Worm (Caenorhabditis elegans) whole organism, dauer: ENCODE results near the gene C49H3.16.

ENCODE experiments used
- unc-62 ChIP-seq: sonication (generic microtip); optimal IDR thresholded peaks from 2 replicates; lab custom pipeline; 2017; ENCODE audit warnings: missing biosample characterization, missing genetic modification reagents, missing genetic modification characterization

The C49H3.16 gene

DNA sequence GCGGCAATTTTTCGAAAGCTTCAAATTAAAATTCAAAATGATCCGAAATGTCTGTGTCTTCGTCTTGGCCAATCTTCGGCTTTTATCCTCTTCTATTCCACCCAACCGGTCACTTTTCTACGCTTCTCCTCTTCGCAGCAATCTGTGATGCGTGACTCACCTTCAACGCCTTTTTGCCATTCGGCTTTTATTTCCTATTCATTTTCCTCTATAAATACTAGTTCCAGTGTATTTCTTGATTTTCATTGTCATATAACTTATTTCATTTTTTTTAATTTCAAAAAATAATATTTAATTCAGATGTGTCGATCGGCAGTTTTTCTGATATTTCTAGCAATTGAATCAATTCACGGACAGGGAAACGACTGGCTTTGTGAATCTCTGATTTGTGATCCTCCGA, at the start of gene C49H3.16:
Gene C49H3.16 (plus strand): TSS at position 301 of the 400 bp plus-strand sequence.
- TF ChIP-seq unc-62 (GFP tag; lab: Kevin White, UChicago), result no peak

DNA sequence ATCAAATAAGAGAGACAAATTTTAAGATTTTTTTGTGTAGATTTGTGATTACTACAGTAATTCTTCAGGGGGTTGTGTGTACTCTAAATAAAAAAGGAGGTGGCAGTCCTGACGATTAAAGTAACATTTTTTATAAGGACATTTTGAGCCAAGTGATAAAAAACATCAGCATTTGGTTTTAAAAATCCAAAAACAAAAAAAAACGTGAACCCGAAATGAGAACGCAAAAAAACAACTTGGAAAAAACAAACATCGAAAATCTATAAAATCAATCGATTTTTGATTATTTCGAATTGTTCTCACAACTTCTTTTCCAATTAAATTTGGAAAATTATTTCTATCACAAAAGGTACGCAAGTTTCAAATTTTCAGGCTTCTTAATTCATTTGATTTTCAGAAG, 49.8 kb upstream of the C49H3.16 start, which contains the start of gene T06C10.3:
Gene T06C10.3 (plus strand): TSS at position 301 of the 400 bp plus-strand sequence.
- TF ChIP-seq unc-62 (GFP tag; lab: Kevin White, UChicago), result no peak

DNA sequence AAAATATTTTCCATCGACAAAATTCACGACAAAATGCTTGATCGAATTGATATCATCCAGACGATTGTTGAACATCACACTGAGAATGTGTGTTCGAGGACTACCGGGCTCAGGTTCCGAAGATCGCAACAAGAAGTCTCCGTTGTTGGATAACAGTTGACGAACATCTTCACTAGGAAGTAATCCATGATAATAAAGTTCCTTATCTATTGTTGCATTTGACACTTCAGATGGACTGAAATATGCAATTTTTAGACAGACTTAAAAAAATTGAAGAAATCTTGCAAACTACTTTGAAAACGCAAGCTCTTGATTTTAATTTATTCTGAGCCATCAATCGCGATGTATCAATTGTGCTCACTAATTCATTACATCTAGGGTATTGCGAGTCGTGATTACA, 43.0 kb upstream of the C49H3.16 start:
- no peak for TF ChIP-seq unc-62 (GFP tag; lab: Kevin White, UChicago)

DNA sequence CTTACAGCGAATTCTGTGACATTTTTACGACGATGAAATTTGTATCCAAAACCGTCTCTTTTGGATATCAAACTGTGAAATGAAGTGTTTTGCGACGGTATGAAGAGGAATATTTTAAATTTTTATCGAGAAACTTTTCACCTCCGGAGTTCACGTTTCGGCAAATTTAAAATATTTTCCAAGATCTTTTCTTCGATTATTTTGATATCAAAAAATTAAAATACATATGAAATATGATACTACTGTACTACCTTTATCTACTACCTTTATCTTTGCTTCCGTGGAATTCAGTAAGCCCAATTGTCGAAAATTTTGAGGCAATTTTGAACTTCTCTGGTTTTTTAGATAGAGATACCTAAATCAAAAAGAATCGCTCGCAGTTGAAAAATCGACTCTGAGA, 42.4 kb upstream of the C49H3.16 start, which contains the start of gene kin-26:
Gene kin-26 (minus strand): TSS at position 101 of the 400 bp plus-strand sequence.
- TF ChIP-seq unc-62 (GFP tag; lab: Kevin White, UChicago), result no peak

DNA sequence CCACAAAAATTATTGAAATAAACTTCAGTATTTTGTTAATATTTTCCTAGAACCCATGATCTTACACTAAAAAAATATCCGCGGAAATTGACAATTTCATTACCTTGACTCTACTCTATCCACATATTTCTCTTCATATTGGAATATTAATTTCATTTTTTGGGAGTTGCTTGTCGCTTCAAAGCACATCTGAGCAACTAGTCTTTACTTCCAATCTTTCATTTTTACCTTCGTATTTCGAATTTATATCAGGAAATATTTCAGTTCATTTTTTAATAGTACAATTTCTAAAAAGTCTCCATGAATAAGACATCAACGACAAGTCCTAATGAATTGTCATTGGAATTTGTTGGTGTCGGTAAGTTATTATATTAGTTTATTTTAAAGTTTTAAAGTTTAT, 41.2 kb upstream of the C49H3.16 start, which contains the start of gene srt-73:
Gene srt-73 (plus strand): TSS at position 301 of the 400 bp plus-strand sequence.
- TF ChIP-seq unc-62 (GFP tag; lab: Kevin White, UChicago), result no peak

DNA sequence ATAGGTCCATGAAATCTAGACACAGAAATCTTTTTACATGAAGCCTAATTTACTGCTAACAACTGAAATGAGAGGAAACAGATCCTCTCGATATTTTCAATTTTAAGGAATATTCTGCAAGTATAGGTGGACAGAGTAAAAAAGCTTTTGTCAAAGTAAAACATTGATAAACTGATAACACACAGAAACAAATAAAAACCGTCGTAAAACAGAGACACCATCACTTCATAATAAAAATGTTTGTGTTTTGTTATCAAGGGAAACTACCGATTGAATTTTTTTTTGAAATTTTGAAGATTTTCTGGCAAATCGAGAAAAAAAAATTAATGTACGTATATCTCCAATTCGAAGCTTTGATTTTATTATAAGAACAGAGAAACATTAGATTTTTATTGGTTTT, 39.1 kb upstream of the C49H3.16 start:
- TF ChIP-seq unc-62 (GFP tag; lab: Kevin White, UChicago), result no peak

DNA sequence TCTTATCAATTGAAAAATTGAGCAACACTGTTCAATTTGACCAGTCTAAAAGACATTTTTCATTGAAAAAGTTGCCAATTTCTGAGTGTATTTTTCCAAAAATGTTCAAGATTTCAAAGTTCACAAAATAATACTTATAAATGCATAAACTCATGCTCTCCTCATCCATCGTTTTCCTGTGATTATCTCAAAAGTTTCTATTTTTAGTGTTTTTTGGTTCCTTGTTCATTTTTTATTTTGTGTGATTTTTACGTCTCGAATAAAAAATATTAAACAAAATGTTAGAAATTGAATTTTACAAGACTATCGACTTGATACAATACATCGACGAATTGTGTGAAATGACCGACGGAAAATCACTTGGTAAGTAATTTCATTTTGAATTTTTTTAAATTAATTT, 38.5 kb upstream of the C49H3.16 start, which contains the start of gene atic-1:
Gene atic-1 (plus strand): TSS at position 301 of the 400 bp plus-strand sequence.
- no peak for TF ChIP-seq unc-62 (GFP tag; lab: Kevin White, UChicago)

DNA sequence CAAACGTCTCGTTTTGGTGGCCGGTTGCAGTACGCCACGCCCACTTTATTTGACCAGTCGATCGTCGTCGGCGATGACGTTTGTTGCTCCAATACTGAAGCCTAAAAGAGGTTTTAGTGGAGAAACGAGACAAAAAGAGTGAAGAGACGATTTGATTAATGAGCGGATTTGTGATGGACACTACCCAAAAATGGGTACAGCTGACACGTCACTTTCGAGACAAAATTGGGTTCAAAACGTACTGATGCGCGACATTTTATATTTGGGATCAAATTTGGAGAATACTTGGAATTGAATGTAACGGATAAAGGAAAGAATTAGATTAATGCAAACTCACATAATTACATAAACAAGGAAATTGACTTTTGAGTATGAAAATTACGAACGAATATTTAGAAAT, 22.8 kb upstream of the C49H3.16 start, which contains the start of gene ilys-4:
Gene ilys-4 (minus strand): TSS at position 101 of the 400 bp plus-strand sequence.
- TF ChIP-seq unc-62 (GFP tag; lab: Kevin White, UChicago), result no peak

DNA sequence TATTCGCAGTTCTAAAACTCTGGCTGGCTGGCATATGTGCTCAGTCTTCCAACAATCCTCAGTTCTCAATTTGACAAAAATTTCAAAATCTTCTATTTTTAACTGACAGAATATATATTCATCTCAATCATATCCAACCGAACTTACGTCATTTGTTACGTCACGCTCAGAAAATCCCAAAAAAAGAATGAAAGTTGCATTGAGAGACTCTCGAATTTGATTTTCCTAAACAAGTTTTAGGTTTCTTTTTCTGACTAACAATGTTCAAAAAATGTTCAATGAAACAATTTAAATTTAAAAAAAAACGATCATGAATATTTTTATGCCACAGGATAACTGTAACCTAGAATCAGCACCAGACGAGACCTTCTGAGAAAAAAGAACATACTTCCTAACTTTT, 22.3 kb upstream of the C49H3.16 start:
- no peak for TF ChIP-seq unc-62 (GFP tag; lab: Kevin White, UChicago)

DNA sequence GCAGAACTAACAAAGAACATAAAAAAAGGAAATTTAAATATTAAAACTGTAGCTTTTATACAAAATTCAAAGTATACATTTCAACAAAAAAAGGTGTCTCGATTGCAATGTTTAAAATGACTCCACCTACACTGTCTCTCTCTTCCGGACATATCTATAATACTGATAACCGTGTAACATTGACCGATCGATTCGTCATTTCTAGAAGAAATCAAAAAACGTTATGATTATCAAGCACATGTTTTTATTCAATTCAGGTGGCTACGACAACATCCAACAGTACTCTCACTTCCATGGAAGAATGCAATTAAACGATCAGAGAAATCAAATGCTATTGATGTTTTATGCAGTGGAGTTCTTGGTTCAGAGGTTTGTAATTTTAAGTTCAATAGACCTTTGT, 21.7 kb upstream of the C49H3.16 start:
- TF ChIP-seq unc-62 (GFP tag; lab: Kevin White, UChicago), result no peak

DNA sequence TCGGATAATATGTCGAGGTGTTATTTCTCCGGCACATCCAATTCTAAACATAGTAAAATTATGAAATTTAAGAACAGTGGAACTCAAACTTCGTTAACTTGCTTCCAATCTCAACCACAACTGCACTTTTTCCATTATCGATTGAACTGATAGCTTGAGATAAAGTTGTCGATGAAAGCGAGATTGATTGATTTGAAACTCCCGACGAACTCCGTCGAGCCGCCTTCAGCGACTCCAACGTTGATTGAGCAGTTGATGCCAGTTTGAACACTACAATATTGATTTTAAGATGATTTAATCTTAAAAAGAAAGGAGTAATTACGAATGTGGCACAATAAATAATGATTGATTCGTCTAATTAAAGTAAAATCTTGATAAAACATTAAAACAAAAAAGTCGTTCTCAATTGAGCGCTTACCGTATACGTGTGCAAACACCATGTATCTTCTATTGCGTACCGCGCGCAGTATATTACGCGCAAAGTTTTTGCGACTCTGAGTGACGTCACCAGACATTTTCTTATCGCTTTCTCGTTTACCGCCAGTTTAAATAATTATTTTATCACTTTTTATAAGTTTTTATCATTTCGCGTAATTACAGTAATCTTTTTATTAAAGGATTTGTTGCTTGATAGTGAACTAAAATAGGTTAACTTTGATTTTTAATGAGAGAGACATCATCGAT, 17.9 kb upstream of the C49H3.16 start, which contains the start of gene arp-11:
Gene arp-11 (minus strand): TSS at position 51 of the 684 bp plus-strand sequence.
- TF ChIP-seq unc-62 (GFP tag; lab: Kevin White, UChicago), result no peak

DNA sequence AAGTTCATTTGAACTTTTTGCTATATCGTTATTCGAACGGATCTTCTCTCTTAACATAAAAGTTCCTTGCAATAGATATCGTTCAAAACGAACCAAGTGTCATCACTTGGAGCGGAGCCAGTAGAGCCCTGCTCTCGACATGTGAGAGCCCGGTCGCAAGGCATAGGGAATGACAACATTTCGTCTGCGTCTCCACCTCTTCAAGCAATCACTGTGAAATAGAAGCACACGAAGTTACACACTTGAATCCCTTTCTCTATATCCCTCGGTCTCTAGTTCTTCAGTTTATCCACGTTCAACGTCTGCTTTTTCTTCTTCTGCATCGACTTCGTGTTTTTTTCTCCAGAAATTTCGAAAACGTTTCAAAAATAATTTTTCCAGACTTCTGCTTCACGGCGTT, 16.9 kb upstream of the C49H3.16 start, which contains the start of gene C49H3.6:
Gene C49H3.6 (plus strand): TSS at position 380 of the 400 bp plus-strand sequence.
- TF ChIP-seq unc-62 (GFP tag; lab: Kevin White, UChicago), result no peak

DNA sequence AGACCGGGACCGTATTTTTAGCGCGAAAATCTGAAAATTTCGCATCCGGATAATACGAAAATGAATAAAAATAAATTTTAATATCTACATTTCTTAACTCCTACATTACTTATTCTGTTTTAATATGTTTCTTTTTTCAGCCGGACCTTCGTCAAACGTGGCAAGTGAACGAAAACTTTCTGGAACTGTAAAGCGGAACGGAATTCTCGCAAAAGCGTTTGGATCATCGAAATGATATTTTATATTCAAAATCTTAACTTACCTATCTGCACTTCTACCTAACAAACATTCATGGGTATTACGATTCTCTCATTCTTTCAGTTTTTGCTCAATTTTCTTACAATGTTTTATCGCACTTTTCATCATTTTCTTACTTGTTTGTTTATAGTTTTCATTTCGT, 13.6 kb upstream of the C49H3.16 start:
- TF ChIP-seq unc-62 (GFP tag; lab: Kevin White, UChicago), result no peak

DNA sequence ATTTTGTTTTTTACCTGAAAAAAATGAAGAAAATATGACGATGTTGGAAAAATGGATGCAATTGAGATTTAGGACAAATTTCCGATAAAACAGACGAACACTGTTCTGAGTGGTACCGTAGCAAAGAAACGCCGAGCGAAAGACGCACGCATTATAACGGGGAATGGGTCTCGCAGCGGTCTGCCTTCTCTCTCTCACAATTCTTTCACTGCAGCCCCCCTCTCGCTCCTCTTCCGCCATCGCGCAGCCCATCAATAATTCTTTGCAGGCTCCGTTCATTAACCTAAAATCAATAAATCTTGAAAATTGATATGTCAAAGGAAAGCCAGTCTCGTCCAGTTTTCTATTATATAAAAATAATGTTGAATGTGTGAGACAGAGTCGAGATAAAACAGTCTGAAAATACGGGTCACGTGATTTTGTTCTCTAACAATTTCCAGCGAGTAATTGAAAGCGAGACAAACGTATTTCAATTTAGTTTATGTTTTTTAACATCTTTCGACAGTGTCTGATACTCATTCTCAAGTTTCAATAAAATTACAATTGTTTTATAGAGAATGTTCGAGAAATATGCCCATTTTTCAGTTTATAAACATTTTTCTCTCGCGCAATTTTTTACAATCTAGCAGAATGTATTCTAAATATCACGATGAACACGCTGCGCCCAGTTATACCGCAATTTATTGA, 10.6 kb upstream of the C49H3.16 start:
- TF ChIP-seq unc-62 (GFP tag; lab: Kevin White, UChicago), result no peak

DNA sequence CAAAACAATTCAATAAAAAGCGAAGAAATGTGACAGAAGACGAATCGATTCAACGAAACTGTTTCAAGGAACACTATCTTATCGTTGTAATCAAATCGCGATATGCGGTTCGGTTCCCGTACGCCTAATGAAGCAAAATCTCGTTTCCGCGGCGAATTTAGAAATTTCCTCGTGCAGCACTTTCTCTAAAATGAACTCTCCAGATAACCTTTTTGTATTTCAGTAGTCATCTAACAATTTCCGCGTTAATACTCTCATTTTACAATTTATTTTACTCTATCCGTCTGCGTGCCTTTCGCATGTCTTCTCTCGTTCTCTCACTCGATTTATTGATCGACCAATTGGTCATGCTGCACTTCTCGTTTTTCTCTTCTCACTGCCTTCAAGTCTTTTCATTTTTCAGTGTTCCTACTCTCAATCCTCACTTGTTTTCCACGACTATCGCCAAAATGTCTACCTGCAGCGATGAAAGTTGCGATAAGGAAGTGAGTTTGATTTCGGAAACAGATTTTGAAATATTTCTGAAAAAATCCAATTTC, 10.0 kb upstream of the C49H3.16 start, which contains the start of the genes npp-27 and ntl-4:
Gene npp-27 (minus strand): TSS at position 51 of the 539 bp plus-strand sequence.
Gene ntl-4 (plus strand): TSS at position 379 of the 539 bp plus-strand sequence.
- TF ChIP-seq unc-62 (GFP tag; lab: Kevin White, UChicago), result no peak

DNA sequence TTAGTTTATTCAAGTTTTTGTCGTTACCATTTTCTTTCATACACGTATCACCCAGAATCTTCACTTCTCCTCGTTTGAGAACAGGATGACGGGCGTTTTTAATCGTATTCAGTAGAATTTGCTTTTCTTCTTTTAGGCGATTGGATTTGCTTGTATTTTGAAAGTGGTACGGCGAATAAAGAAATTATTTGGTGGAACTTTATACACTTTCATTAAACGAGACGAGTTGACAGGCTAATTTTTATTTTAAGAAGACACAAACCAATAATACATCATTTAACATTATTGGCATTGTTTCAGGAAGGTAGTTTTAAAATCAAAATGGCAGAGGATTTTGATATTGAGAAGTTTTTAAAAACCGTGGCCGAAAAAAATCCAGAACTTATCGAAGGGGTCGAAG, 5.2 kb upstream of the C49H3.16 start, which contains the start of gene C49H3.4:
Gene C49H3.4 (plus strand): TSS at position 301 of the 400 bp plus-strand sequence.
- no peak for TF ChIP-seq unc-62 (GFP tag; lab: Kevin White, UChicago)
